Fruit fly (Drosophila melanogaster) whole organism, embryonic: ENCODE data around the gene CG13063.

Experiments used
- Aef1 ChIP-seq: fragments of 200-800 bp; sonication (Bioruptor generic); IDR thresholded peaks from 3 replicates; pipeline ENCODE4 v1.3.6; 2022; ENCODE audit warnings: missing biosample characterization, missing genetic modification characterization
- B-H1 ChIP-seq: fragments of 200-800 bp; sonication (Bioruptor generic); IDR thresholded peaks from 3 replicates; pipeline ENCODE4 v1.3.6; 2022; ENCODE audit warnings: missing biosample characterization, missing genetic modification characterization
- B-H2 ChIP-seq: fragments of 200-800 bp; sonication (Bioruptor generic); optimal IDR thresholded peaks from 2 replicates; lab custom pipeline; 2018; ENCODE audit warnings: missing biosample characterization, mild to moderate bottlenecking, missing genetic modification characterization
- Blimp-1 ChIP-seq: fragments of 200-800 bp; sonication (Bioruptor generic); optimal IDR thresholded peaks from 3 replicates; lab custom pipeline; 2018; ENCODE audit warnings: missing biosample characterization, missing genetic modification characterization, mild to moderate bottlenecking, moderate library complexity, missing genetic modification reagents
- CG10959 ChIP-seq: fragments of 200-800 bp; sonication (Bioruptor generic); IDR thresholded peaks from 2 replicates; pipeline ENCODE4 v1.3.6; 2022; ENCODE audit warnings: missing biosample characterization, missing genetic modification characterization
- CG11695 ChIP-seq: fragments of 200-800 bp; sonication (Bioruptor generic); IDR thresholded peaks from 3 replicates; pipeline ENCODE4 v1.3.6; 2022; ENCODE audit warnings: missing biosample characterization, missing genetic modification characterization
- CG12744 ChIP-seq: fragments of 200-800 bp; sonication (Bioruptor generic); optimal IDR thresholded peaks from 2 replicates; lab custom pipeline; 2016; ENCODE audit warnings: missing biosample characterization, missing genetic modification characterization
- CG13624 ChIP-seq: fragments of 200-800 bp; sonication (Bioruptor generic); optimal IDR thresholded peaks from 2 replicates; lab custom pipeline; 2016; ENCODE audit warnings: missing biosample characterization, missing genetic modification characterization
- CG14710 ChIP-seq: fragments of 200-800 bp; sonication (Bioruptor generic); optimal IDR thresholded peaks from 3 replicates; lab custom pipeline; 2019; ENCODE audit warnings: missing biosample characterization, mild to moderate bottlenecking, missing genetic modification characterization, moderate library complexity
- CG17385 ChIP-seq: fragments of 200-800 bp; sonication (Bioruptor generic); optimal IDR thresholded peaks from 3 replicates; lab custom pipeline; 2018; ENCODE audit warnings: missing biosample characterization, mild to moderate bottlenecking, missing genetic modification characterization
- CG4424 ChIP-seq: fragments of 200-800 bp; sonication (Bioruptor generic); optimal IDR thresholded peaks from 3 replicates; lab custom pipeline; 2016; ENCODE audit warnings: missing biosample characterization, missing genetic modification characterization
- CG7372 ChIP-seq: fragments of 200-800 bp; sonication (Bioruptor generic); IDR thresholded peaks from 2 replicates; pipeline ENCODE4 v1.3.6; 2022; ENCODE audit warnings: missing biosample characterization, missing genetic modification characterization
- CG8388 ChIP-seq: fragments of 200-800 bp; sonication (Bioruptor generic); optimal IDR thresholded peaks from 2 replicates; lab custom pipeline; 2019; ENCODE audit warnings: missing biosample characterization, mild to moderate bottlenecking, missing genetic modification characterization, moderate library complexity
- CG8478 ChIP-seq: fragments of >200 bp; optimal IDR thresholded peaks from 2 replicates; lab custom pipeline; 2018
- CG8765 ChIP-seq: fragments of 200-800 bp; sonication (Bioruptor generic); IDR thresholded peaks from 2 replicates; pipeline ENCODE4 v1.3.6; 2022; ENCODE audit warnings: missing biosample characterization, missing genetic modification characterization
- CG9437 ChIP-seq: fragments of 200-800 bp; sonication (Bioruptor generic); optimal IDR thresholded peaks from 2 replicates; lab custom pipeline; 2018; ENCODE audit warnings: missing biosample characterization, mild to moderate bottlenecking, missing genetic modification characterization
- Chrac-16 ChIP-seq: fragments of 200-800 bp; sonication (Bioruptor generic); optimal IDR thresholded peaks from 3 replicates; lab custom pipeline; 2016; ENCODE audit warnings: missing biosample characterization, missing genetic modification characterization
- D19A ChIP-seq: fragments of 200-800 bp; optimal IDR thresholded peaks from 3 replicates; lab custom pipeline; 2019; ENCODE audit warnings: missing biosample characterization, mild to moderate bottlenecking, missing genetic modification characterization, moderate library complexity
- D19B ChIP-seq: fragments of 200-800 bp; sonication (Bioruptor generic); optimal IDR thresholded peaks from 2 replicates; lab custom pipeline; 2017; ENCODE audit warnings: missing biosample characterization, mild to moderate bottlenecking, missing genetic modification characterization
- Dek ChIP-seq: fragments of 200-800 bp; sonication (Bioruptor generic); optimal IDR thresholded peaks from 3 replicates; lab custom pipeline; 2019; ENCODE audit warnings: missing biosample characterization, mild to moderate bottlenecking, missing genetic modification characterization, moderate library complexity
- Drgx ChIP-seq: fragments of 200-800 bp; sonication (Bioruptor generic); IDR thresholded peaks from 2 replicates; pipeline ENCODE4 v1.3.6; 2022; ENCODE audit warnings: missing biosample characterization, missing genetic modification characterization
- E2f1 ChIP-seq: fragments of 200-800 bp; sonication (Bioruptor generic); IDR thresholded peaks from 2 replicates; pipeline ENCODE4 v1.3.6; 2022; ENCODE audit warnings: missing biosample characterization, missing genetic modification characterization
- E2f2 ChIP-seq: fragments of 200-800 bp; sonication (Bioruptor generic); IDR thresholded peaks from 2 replicates; pipeline ENCODE4 v1.3.6; 2022; ENCODE audit warnings: missing biosample characterization, missing genetic modification characterization
- ERR ChIP-seq: fragments of 200-800 bp; sonication (Bioruptor generic); optimal IDR thresholded peaks from 2 replicates; lab custom pipeline; 2016; ENCODE audit warnings: missing biosample characterization, missing genetic modification characterization
- Kr ChIP-seq: fragments of 200-800 bp; sonication (Bioruptor generic); optimal IDR thresholded peaks from 2 replicates; lab custom pipeline; 2017; ENCODE audit warnings: missing biosample characterization, mild to moderate bottlenecking, missing genetic modification characterization
- Lim3 ChIP-seq: fragments of 200-800 bp; sonication (Bioruptor generic); IDR thresholded peaks from 2 replicates; pipeline ENCODE4 v1.3.6; 2022; ENCODE audit warnings: missing biosample characterization, missing genetic modification characterization
- Lpt ChIP-seq: fragments of >200 bp; optimal IDR thresholded peaks from 2 replicates; lab custom pipeline; 2018; ENCODE audit warnings: missing biosample characterization, missing genetic modification characterization
- Max ChIP-seq: fragments of 200-800 bp; sonication (Bioruptor generic); optimal IDR thresholded peaks from 2 replicates; lab custom pipeline; 2016; ENCODE audit warnings: missing biosample characterization, mild to moderate bottlenecking, missing genetic modification characterization
- Meics ChIP-seq: fragments of 200-800 bp; sonication (Bioruptor generic); optimal IDR thresholded peaks from 2 replicates; lab custom pipeline; 2017; ENCODE audit warnings: missing biosample characterization, mild to moderate bottlenecking, missing genetic modification characterization
- Myb ChIP-seq: fragments of 200-800 bp; sonication (Bioruptor generic); optimal IDR thresholded peaks from 2 replicates; lab custom pipeline; 2016; ENCODE audit warnings: missing biosample characterization, missing genetic modification characterization
- NC2β ChIP-seq: fragments of 200-800 bp; sonication (Bioruptor generic); optimal IDR thresholded peaks from 2 replicates; lab custom pipeline; 2016; ENCODE audit warnings: missing biosample characterization, missing genetic modification characterization
- Scr ChIP-seq: fragments of 200-800 bp; sonication (Bioruptor generic); IDR thresholded peaks from 2 replicates; pipeline ENCODE4 v1.3.6; 2022; ENCODE audit warnings: missing biosample characterization, missing genetic modification characterization; ENCODE audit not compliant: partially characterized antibody
- Sry-β ChIP-seq: fragments of 200-800 bp; sonication (Bioruptor generic); optimal IDR thresholded peaks from 2 replicates; lab custom pipeline; 2018; ENCODE audit warnings: missing biosample characterization, mild to moderate bottlenecking, missing genetic modification characterization, moderate library complexity
- Stat92E ChIP-seq, 3 experiments: fragments of >200 bp in 2 of 3; fragments of 200-800 bp in 1 of 3; sonication (Bioruptor generic) in 1 of 3; optimal IDR thresholded peaks; 2 replicates each; lab custom pipeline; 2017 to 2019; ENCODE audit warnings: missing biosample characterization in 3 of 3, missing genetic modification characterization in 3 of 3, mild to moderate bottlenecking in 1 of 3, moderate library complexity in 1 of 3
- ap ChIP-seq: fragments of 200-800 bp; sonication (Bioruptor generic); IDR thresholded peaks from 2 replicates; pipeline ENCODE4 v1.3.6; 2022; ENCODE audit warnings: missing biosample characterization, missing genetic modification characterization
- ase ChIP-seq: fragments of 200-800 bp; sonication (Bioruptor generic); IDR thresholded peaks from 3 replicates; pipeline ENCODE4 v1.3.6; 2022; ENCODE audit warnings: missing biosample characterization, missing genetic modification characterization
- caup ChIP-seq: fragments of 200-800 bp; sonication (Bioruptor generic); optimal IDR thresholded peaks from 3 replicates; lab custom pipeline; 2017; ENCODE audit warnings: missing biosample characterization, mild to moderate bottlenecking, missing genetic modification characterization, moderate library complexity; ENCODE audit not compliant: severe bottlenecking
- ftz-f1 ChIP-seq: fragments of 200-800 bp; sonication (Bioruptor generic); optimal IDR thresholded peaks from 2 replicates; lab custom pipeline; 2016; ENCODE audit warnings: missing biosample characterization, missing genetic modification characterization
- gt ChIP-seq: fragments of 200-800 bp; sonication (Bioruptor generic); IDR thresholded peaks from 2 replicates; pipeline ENCODE4 v1.3.6; 2022; ENCODE audit warnings: missing biosample characterization, missing genetic modification characterization
- hkb ChIP-seq, 2 experiments: fragments of 200-800 bp in 1 of 2; fragments of >200 bp in 1 of 2; sonication (Bioruptor generic) in 1 of 2; IDR thresholded peaks in 1 of 2; optimal IDR thresholded peaks in 1 of 2; 2 replicates each; pipeline versions ENCODE4 v1.3.6 to Lab custom; 2017 to 2022; ENCODE audit warnings: missing biosample characterization in 1 of 2, missing genetic modification characterization in 1 of 2
- ind ChIP-seq: fragments of 200-800 bp; sonication (Bioruptor generic); optimal IDR thresholded peaks from 3 replicates; lab custom pipeline; 2016; ENCODE audit warnings: missing biosample characterization, missing genetic modification characterization
- nerfin-2 ChIP-seq: fragments of 200-800 bp; sonication (Bioruptor generic); IDR thresholded peaks from 2 replicates; pipeline ENCODE4 v1.3.6; 2022; ENCODE audit warnings: missing biosample characterization, missing genetic modification characterization; ENCODE audit not compliant: partially characterized antibody
- nmo ChIP-seq: fragments of 200-800 bp; sonication (Bioruptor generic); optimal IDR thresholded peaks from 2 replicates; lab custom pipeline; 2018; ENCODE audit warnings: missing biosample characterization, mild to moderate bottlenecking, missing genetic modification characterization, moderate library complexity
- nom ChIP-seq: fragments of 200-800 bp; sonication (Bioruptor generic); optimal IDR thresholded peaks from 2 replicates; lab custom pipeline; 2017; ENCODE audit warnings: missing biosample characterization, missing genetic modification characterization, mild to moderate bottlenecking, moderate library complexity, missing genetic modification reagents
- pan ChIP-seq, 4 experiments: fragments of >200 bp in 3 of 4; fragments of 200-800 bp in 1 of 4; sonication (Bioruptor generic) in 1 of 4; optimal IDR thresholded peaks in 3 of 4; IDR thresholded peaks in 1 of 4; 2 replicates each; pipeline versions ENCODE4 v1.3.6 to Lab custom; 2017 to 2022; ENCODE audit warnings: missing biosample characterization in 2 of 4, missing genetic modification characterization in 2 of 4, mixed read lengths in 1 of 4
- prd ChIP-seq, 3 experiments: fragments of >200 bp in 2 of 3; fragments of 200-800 bp in 1 of 3; sonication (Bioruptor generic) in 1 of 3; optimal IDR thresholded peaks in 2 of 3; IDR thresholded peaks in 1 of 3; 2 replicates in 2 of 3; 3 replicates in 1 of 3; pipeline versions ENCODE4 v1.3.6 to Lab custom; 2017 to 2022; ENCODE audit warnings: missing biosample characterization in 1 of 3, missing genetic modification characterization in 1 of 3
- row ChIP-seq: fragments of 200-800 bp; sonication (Bioruptor generic); IDR thresholded peaks from 3 replicates; pipeline ENCODE4 v1.3.6; 2022; ENCODE audit warnings: missing biosample characterization, missing genetic modification characterization
- tio ChIP-seq: fragments of 200-800 bp; sonication (Bioruptor generic); optimal IDR thresholded peaks from 2 replicates; lab custom pipeline; 2017; ENCODE audit warnings: missing biosample characterization, missing genetic modification characterization, inconsistent platforms
- vnd ChIP-seq: fragments of 200-800 bp; sonication (Bioruptor generic); IDR thresholded peaks from 3 replicates; pipeline ENCODE4 v1.3.6; 2022; ENCODE audit warnings: missing biosample characterization, missing genetic modification characterization; ENCODE audit not compliant: partially characterized antibody

The CG13063 gene

DNA sequence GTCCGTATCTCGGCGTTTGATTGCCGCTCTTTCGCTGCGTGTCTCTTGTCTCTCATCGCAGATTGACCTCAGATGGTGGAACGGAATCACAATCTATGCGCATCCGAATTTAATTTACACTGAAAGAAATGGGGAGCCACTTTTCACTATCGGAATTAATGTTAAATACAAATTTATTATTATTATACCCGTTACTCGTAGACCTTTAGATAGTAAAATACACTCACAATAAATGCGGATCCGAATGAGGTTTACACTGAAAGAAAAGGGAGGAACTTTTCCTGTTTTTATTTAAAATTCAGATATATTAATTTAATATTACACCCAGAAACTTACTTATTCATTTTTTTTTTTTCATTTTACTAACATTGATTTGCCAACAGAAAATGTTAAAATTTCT, 17.3 kb upstream of the CG13063 start:
- TF ChIP-seq B-H1 (GFP tag; lab: Robert Waterston, UW) (0 out of 3 replicates have a peak, but pooled peaks have one; percentile 16), ase (GFP tag; lab: Robert Waterston, UW) (peak; percentile 47; the same call in 1 of the 3 replicates), Kr (GFP tag; lab: Kevin White, UChicago) (no peak), CG10959 (GFP tag; lab: Robert Waterston, UW) (no peak), CG8478 (lab: Kevin White, UChicago) (no peak), CG8765 (GFP tag; lab: Robert Waterston, UW) (no peak), CG12744 (GFP tag; lab: Kevin White, UChicago) (no peak), Sry-β (GFP tag; lab: Kevin White, UChicago) (no peak), NC2β (GFP tag; lab: Kevin White, UChicago) (no peak), Scr (GFP tag; lab: Robert Waterston, UW) (no peak), CG17385 (GFP tag; lab: Kevin White, UChicago) (peak; percentile 13), Max (GFP tag; lab: Kevin White, UChicago) (no peak), CG11695 (GFP tag; lab: Robert Waterston, UW) (0 out of 3 replicates have a peak, but pooled peaks have one; percentile 27), CG13624 (no peak), D19A (tag; lab: Kevin White, UChicago) (no peak), vnd (no peak), tio (peak; percentile 5), ind (GFP tag; lab: Kevin White, UChicago) (peak; percentile 23), Stat92E (GFP tag; optimal IDR thresholded peaks at IDR 0.05; lab: Kevin White, UChicago) (no peak), ftz-f1 (GFP tag; lab: Kevin White, UChicago) (no peak), Chrac-16 (GFP tag; lab: Kevin White, UChicago) (peak; percentile 9), ap (GFP tag; lab: Robert Waterston, UW) (peak; percentile 65), Blimp-1 (GFP tag; lab: Kevin White, UChicago) (peak; percentile 22), Lim3 (GFP tag; lab: Robert Waterston, UW) (no peak), Myb (GFP tag; lab: Kevin White, UChicago) (no peak), CG8388 (no peak), row (GFP tag; lab: Robert Waterston, UW) (peak; percentile 34; the same call in 1 of the 3 replicates), gt (GFP tag; lab: Robert Waterston, UW) (no peak), D19B (GFP tag; lab: Kevin White, UChicago) (no peak), pan (optimal IDR thresholded peaks at IDR 0.05; lab: Kevin White, UChicago) (no peak), pan (GFP tag; optimal IDR thresholded peaks at IDR 0.05 in 1 of 2, IDR thresholded peaks at IDR 0.05 in 1 of 2) (peak in 1 of 2 experiments; percentile 37), Drgx (GFP tag; lab: Robert Waterston, UW) (no peak), E2f2 (peak; percentile 22; the same call in 1 of the 2 replicates), hkb (optimal IDR thresholded peaks at IDR 0.05; lab: Kevin White, UChicago) (no peak), hkb (GFP tag; IDR thresholded peaks at IDR 0.05; lab: Robert Waterston, UW) (peak; percentile 66), CG4424 (GFP tag; lab: Kevin White, UChicago) (peak; percentile 38), Dek (tag; lab: Kevin White, UChicago) (no peak), nmo (GFP tag; lab: Kevin White, UChicago) (peak; percentile 2), nerfin-2 (GFP tag; lab: Robert Waterston, UW) (no peak), Meics (peak; percentile 39), B-H2 (no peak), caup (GFP tag; lab: Kevin White, UChicago) (no peak), Lpt (GFP tag; lab: Kevin White, UChicago) (no peak), nom (GFP tag; lab: Kevin White, UChicago) (no peak), CG14710 (tag; lab: Kevin White, UChicago) (no peak), CG7372 (no peak), CG9437 (GFP tag; lab: Kevin White, UChicago) (peak; percentile 25), Aef1 (0 out of 3 replicates have a peak, but pooled peaks have one; percentile 16), E2f1 (GFP tag; lab: Robert Waterston, UW) (peak; percentile 33; the same call in 1 of the 2 replicates), prd (optimal IDR thresholded peaks at IDR 0.05; lab: Kevin White, UChicago) (no peak), prd (GFP tag; IDR thresholded peaks at IDR 0.05; lab: Robert Waterston, UW) (peak; percentile 38; the same call in 1 of the 3 replicates), ERR (no peak)
